Worm (Caenorhabditis elegans): Measurements from ENCODE around the gene K05F6.8.

ce11 chrII:1603049-1603448, 35.5 kb upstream of the K05F6.8 start:
- TF ChIP-seq tra-4 (tag; optimal IDR thresholded peaks at IDR 0.05) (no peak), B0310.2 (tag; optimal IDR thresholded peaks at IDR 0.05) (no peak), hmg-4 (GFP tag; optimal IDR thresholded peaks at IDR 0.05) (no peak), aly-1 (tag; optimal IDR thresholded peaks at IDR 0.05) (no peak), hmbx-1 (tag; optimal IDR thresholded peaks at IDR 0.05) (no peak)

All from whole organism, early embryonic.